Worm (Caenorhabditis elegans) whole organism, L2 larva: ENCODE data around the gene phf-33.

Source experiments
- mdl-1 ChIP-seq, 2 experiments: fragments of 150-350 bp in 1 of 2; sonication (generic microtip) in 1 of 2; optimal IDR thresholded peaks; 2 replicates each; lab custom pipeline; 2017; ENCODE audit warnings: missing biosample characterization in 2 of 2, missing genetic modification characterization in 2 of 2
- unc-62 ChIP-seq: fragments of 150-350 bp; optimal IDR thresholded peaks from 2 replicates; lab custom pipeline; 2014; ENCODE audit warnings: missing biosample characterization, missing genetic modification reagents, missing genetic modification characterization

DNA sequence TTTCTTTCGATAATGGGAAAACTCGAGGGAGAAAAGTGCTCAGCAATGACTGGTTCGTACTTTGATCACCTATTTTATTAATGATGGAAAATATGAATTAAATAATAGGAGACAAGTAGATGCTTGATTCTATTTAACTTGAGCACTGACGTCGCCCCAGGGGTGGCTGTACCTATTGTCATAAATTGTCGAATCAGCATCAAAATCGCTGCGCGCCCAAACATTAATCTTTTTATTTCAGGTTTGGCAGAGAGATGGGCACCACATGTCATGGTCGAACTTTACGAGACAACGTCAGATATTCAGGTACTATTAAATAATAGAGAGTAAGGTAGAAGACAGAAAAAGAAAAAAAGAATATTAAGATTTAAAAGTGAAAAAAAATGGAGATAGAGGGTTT lies 45.5 kb upstream of the phf-33 start:
- TF ChIP-seq mdl-1 (tag; optimal IDR thresholded peaks at IDR 0.05; lab: Kevin White, UChicago) = no peak
- TF ChIP-seq unc-62 = no peak
